Fruit fly (Drosophila melanogaster): ENCODE results near the gene CG34248.

DNA sequence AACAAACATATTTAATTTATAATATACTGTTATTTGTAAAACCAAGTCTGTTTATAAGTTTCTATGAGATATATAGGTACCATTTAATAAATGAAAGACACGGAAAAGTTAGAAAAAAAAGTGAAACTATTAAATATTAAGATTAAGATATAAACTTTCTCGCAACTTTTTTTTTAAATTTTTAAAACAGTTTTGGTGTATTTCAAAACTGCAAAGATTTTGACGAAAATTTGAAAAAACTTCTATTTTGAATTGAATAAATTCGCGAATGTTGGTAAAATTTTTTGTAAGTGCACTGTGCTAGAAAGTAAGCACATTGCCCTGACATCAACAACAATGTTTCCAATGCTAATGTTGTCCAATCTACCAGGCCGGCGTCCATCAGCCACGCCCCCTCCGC is 49.4 kb downstream of the CG34248 start:
- TF ChIP-seq CTCF (optimal IDR thresholded peaks at IDR 0.05) (no peak), CG8478 (optimal IDR thresholded peaks at IDR 0.05) (no peak)

Data from S2 (cell line).